In genomic region chrX:6794190-6794589, dm6 we compare ENCODE assay signal across 1 fruit fly cellular context.
TF ChIP-seq lines count a peak whose summit lies in the region.

No protein-coding gene starts in this region.

TF ChIP-seq in whole organism, embryonic, 481 proteins besides CTCF, POLR2A, EP300 and RAD21 (continued from another document and continues in another):
- TF ChIP-seq Max (GFP tag; optimal IDR thresholded peaks at IDR 0.05; lab: Kevin White, UChicago) = peak; percentile 77
- TF ChIP-seq pzg (GFP tag; optimal IDR thresholded peaks at IDR 0.05; lab: Kevin White, UChicago) = peak; percentile 3
- TF ChIP-seq CG8089 (GFP tag; optimal IDR thresholded peaks at IDR 0.05; lab: Kevin White, UChicago) = peak; percentile 67
- no peak for TF ChIP-seq CG1832 (GFP tag; optimal IDR thresholded peaks at IDR 0.05; lab: Kevin White, UChicago)
- peak; percentile 70 for TF ChIP-seq CG18262 (tag; optimal IDR thresholded peaks at IDR 0.05; lab: Kevin White, UChicago)
- peak; percentile 72 for TF ChIP-seq CG12391 (tag; optimal IDR thresholded peaks at IDR 0.05; lab: Kevin White, UChicago)
- TF ChIP-seq stc (GFP tag; IDR thresholded peaks at IDR 0.05; lab: Robert Waterston, UW) = peak; percentile 83
- TF ChIP-seq dan (GFP tag; IDR thresholded peaks at IDR 0.05; lab: Robert Waterston, UW) = 0 out of 2 replicates have a peak, but pooled peaks have one; percentile 30
- peak; percentile 90 for TF ChIP-seq CG5953 (GFP tag; IDR thresholded peaks at IDR 0.05; lab: Robert Waterston, UW)
- TF ChIP-seq pum (GFP tag; optimal IDR thresholded peaks at IDR 0.05; lab: Kevin White, UChicago) = peak; percentile 56
- no peak for TF ChIP-seq Hr39 (optimal IDR thresholded peaks at IDR 0.05; lab: Kevin White, UChicago)
- no peak for TF ChIP-seq Opbp (GFP tag; IDR thresholded peaks at IDR 0.05; lab: Robert Waterston, UW; ENCODE audit: partially characterized antibody)
- TF ChIP-seq CG15601 (tag; optimal IDR thresholded peaks at IDR 0.05; lab: Kevin White, UChicago) = peak; percentile 37
- TF ChIP-seq Sin3A (optimal IDR thresholded peaks at IDR 0.05; lab: Kevin White, UChicago) = no peak
- peak; percentile 67 for TF ChIP-seq CG2875 (GFP tag; optimal IDR thresholded peaks at IDR 0.05; lab: Kevin White, UChicago)
- peak; percentile 53 for TF ChIP-seq psq (GFP tag; optimal IDR thresholded peaks at IDR 0.05; lab: Kevin White, UChicago)
- TF ChIP-seq lov (optimal IDR thresholded peaks at IDR 0.05; lab: Kevin White, UChicago) = no peak
- TF ChIP-seq lov (GFP tag; IDR thresholded peaks at IDR 0.05; lab: Robert Waterston, UW) = peak; percentile 62; the same call in 1 of the 3 replicates
- peak; percentile 82 for TF ChIP-seq CG33213 (GFP tag; optimal IDR thresholded peaks at IDR 0.05; lab: Kevin White, UChicago)
- TF ChIP-seq CG4328 (GFP tag; optimal IDR thresholded peaks at IDR 0.05; lab: Kevin White, UChicago) = no peak
- no peak for TF ChIP-seq knrl (GFP tag; IDR thresholded peaks at IDR 0.05; lab: Robert Waterston, UW; ENCODE audit: partially characterized antibody)
- peak; percentile 77 for TF ChIP-seq onecut (GFP tag; IDR thresholded peaks at IDR 0.05; lab: Robert Waterston, UW)
- peak; percentile 87 for TF ChIP-seq CG16779 (GFP tag; IDR thresholded peaks at IDR 0.05; lab: Robert Waterston, UW)
- TF ChIP-seq Xrp1 (GFP tag; IDR thresholded peaks at IDR 0.05; lab: Robert Waterston, UW) = peak; percentile 84
- peak; percentile 49 for TF ChIP-seq CG10565 (GFP tag; optimal IDR thresholded peaks at IDR 0.05; lab: Kevin White, UChicago)
- TF ChIP-seq kay (GFP tag; optimal IDR thresholded peaks at IDR 0.05; lab: Kevin White, UChicago) = peak; percentile 20
- TF ChIP-seq Elba2 (GFP tag; optimal IDR thresholded peaks at IDR 0.05; lab: Kevin White, UChicago) = no peak
- TF ChIP-seq ewg (GFP tag; optimal IDR thresholded peaks at IDR 0.05; lab: Kevin White, UChicago) = peak; percentile 65
- peak; percentile 83 for TF ChIP-seq Fer3 (tag; optimal IDR thresholded peaks at IDR 0.05; lab: Kevin White, UChicago)
- TF ChIP-seq gce (GFP tag; IDR thresholded peaks at IDR 0.05; lab: Robert Waterston, UW) = peak; percentile 75
- peak; percentile 68 for TF ChIP-seq CG17568 (GFP tag; optimal IDR thresholded peaks at IDR 0.05; lab: Kevin White, UChicago)
- peak; percentile 65; the same call in 1 of the 2 replicates for TF ChIP-seq ham (GFP tag; IDR thresholded peaks at IDR 0.05; lab: Robert Waterston, UW)
- TF ChIP-seq NfI (GFP tag; optimal IDR thresholded peaks at IDR 0.05; lab: Kevin White, UChicago) = peak; percentile 86
- TF ChIP-seq chinmo (GFP tag; IDR thresholded peaks at IDR 0.05; lab: Robert Waterston, UW; ENCODE audit: partially characterized antibody) = no peak
- TF ChIP-seq nmo (GFP tag; optimal IDR thresholded peaks at IDR 0.05; lab: Kevin White, UChicago) = peak; percentile 79
- peak; percentile 47 for TF ChIP-seq CG6765 (GFP tag; optimal IDR thresholded peaks at IDR 0.05; lab: Kevin White, UChicago)
- TF ChIP-seq crp (GFP tag; optimal IDR thresholded peaks at IDR 0.05; lab: Kevin White, UChicago) = peak in 1 of 2 experiments; percentile 36
- no peak for TF ChIP-seq CG15073 (GFP tag; optimal IDR thresholded peaks at IDR 0.05; lab: Kevin White, UChicago)
- TF ChIP-seq CG3995 (GFP tag; optimal IDR thresholded peaks at IDR 0.05; lab: Kevin White, UChicago) = peak; percentile 57
- peak; percentile 51 for TF ChIP-seq Jarid2 (GFP tag; optimal IDR thresholded peaks at IDR 0.05; lab: Kevin White, UChicago)
- TF ChIP-seq CG3726 (GFP tag; IDR thresholded peaks at IDR 0.05; lab: Robert Waterston, UW) = peak; percentile 86
- peak; percentile 61 for TF ChIP-seq shn (GFP tag; optimal IDR thresholded peaks at IDR 0.05; lab: Kevin White, UChicago)
- peak; percentile 70 for TF ChIP-seq Taf1 (GFP tag; IDR thresholded peaks at IDR 0.05; lab: Robert Waterston, UW)
- no peak for TF ChIP-seq kni (GFP tag; optimal IDR thresholded peaks at IDR 0.05; lab: Kevin White, UChicago)
- peak; percentile 83 for TF ChIP-seq CG1233 (GFP tag; optimal IDR thresholded peaks at IDR 0.05; lab: Kevin White, UChicago)
- TF ChIP-seq CG7839 (tag; optimal IDR thresholded peaks at IDR 0.05; lab: Kevin White, UChicago) = peak; percentile 89
- TF ChIP-seq CG15269 (tag; optimal IDR thresholded peaks at IDR 0.05; lab: Kevin White, UChicago) = peak; percentile 91
- TF ChIP-seq repo (GFP tag; optimal IDR thresholded peaks at IDR 0.05; lab: Kevin White, UChicago) = peak; percentile 78
- peak; percentile 76 for TF ChIP-seq Antp (GFP tag; optimal IDR thresholded peaks at IDR 0.05; lab: Kevin White, UChicago)
- TF ChIP-seq CG10321 (GFP tag; IDR thresholded peaks at IDR 0.05; lab: Robert Waterston, UW) = peak; percentile 56
- peak; percentile 53; the same call in 1 of the 3 replicates for TF ChIP-seq CG6175 (GFP tag; IDR thresholded peaks at IDR 0.05; lab: Robert Waterston, UW)
- peak; percentile 87 for TF ChIP-seq CG2678 (tag; optimal IDR thresholded peaks at IDR 0.05; lab: Kevin White, UChicago)
- TF ChIP-seq Dip3 (GFP tag; optimal IDR thresholded peaks at IDR 0.05; lab: Kevin White, UChicago) = peak; percentile 81
- peak; percentile 72 for TF ChIP-seq salm (tag; optimal IDR thresholded peaks at IDR 0.05; lab: Kevin White, UChicago)
- peak; percentile 72 for TF ChIP-seq BtbVII (GFP tag; optimal IDR thresholded peaks at IDR 0.05; lab: Kevin White, UChicago)
- peak; percentile 86 for TF ChIP-seq seq (GFP tag; IDR thresholded peaks at IDR 0.05; lab: Robert Waterston, UW)
- TF ChIP-seq Ets97D (GFP tag; optimal IDR thresholded peaks at IDR 0.05; lab: Kevin White, UChicago) = peak; percentile 56
- TF ChIP-seq Dbx (GFP tag; IDR thresholded peaks at IDR 0.05; lab: Robert Waterston, UW) = peak; percentile 86
- TF ChIP-seq Hey (tag; optimal IDR thresholded peaks at IDR 0.05; lab: Kevin White, UChicago) = peak; percentile 53
- TF ChIP-seq CG13287 (GFP tag; IDR thresholded peaks at IDR 0.05; lab: Robert Waterston, UW; ENCODE audit: partially characterized antibody) = no peak
- TF ChIP-seq CrebB (tag; optimal IDR thresholded peaks at IDR 0.05; lab: Kevin White, UChicago) = peak; percentile 76
- no peak for TF ChIP-seq CG2129 (GFP tag; IDR thresholded peaks at IDR 0.05; lab: Robert Waterston, UW; ENCODE audit: partially characterized antibody)
- TF ChIP-seq bowl (GFP tag; IDR thresholded peaks at IDR 0.05; lab: Robert Waterston, UW) = peak; percentile 66; the same call in 1 of the 2 replicates
- peak; percentile 62 for TF ChIP-seq HmgD (GFP tag; optimal IDR thresholded peaks at IDR 0.05; lab: Kevin White, UChicago)
- peak; percentile 81 for TF ChIP-seq CG11247 (GFP tag; IDR thresholded peaks at IDR 0.05; lab: Robert Waterston, UW)
- TF ChIP-seq lab (GFP tag; optimal IDR thresholded peaks at IDR 0.05; lab: Kevin White, UChicago) = peak; percentile 89
- TF ChIP-seq CG10979 (tag; optimal IDR thresholded peaks at IDR 0.05; lab: Kevin White, UChicago) = peak; percentile 68
- TF ChIP-seq Atf6 (GFP tag; IDR thresholded peaks at IDR 0.05; lab: Robert Waterston, UW) = peak; percentile 85
- TF ChIP-seq Doc3 (GFP tag; IDR thresholded peaks at IDR 0.05; lab: Robert Waterston, UW; ENCODE audit: partially characterized antibody) = no peak
- 0 out of 2 replicates have a peak, but pooled peaks have one; percentile 58 for TF ChIP-seq rib (GFP tag; IDR thresholded peaks at IDR 0.05; lab: Robert Waterston, UW)
- no peak for TF ChIP-seq twi (tag; optimal IDR thresholded peaks at IDR 0.05; lab: Kevin White, UChicago)
- peak; percentile 67 for TF ChIP-seq nau (GFP tag; optimal IDR thresholded peaks at IDR 0.05; lab: Kevin White, UChicago)
- TF ChIP-seq usp (GFP tag; optimal IDR thresholded peaks at IDR 0.05; lab: Kevin White, UChicago) = no peak
- peak; percentile 78 for TF ChIP-seq CG1647 (GFP tag; optimal IDR thresholded peaks at IDR 0.05; lab: Kevin White, UChicago)
- TF ChIP-seq CG17328 (GFP tag; IDR thresholded peaks at IDR 0.05; lab: Robert Waterston, UW) = peak; percentile 88
- TF ChIP-seq CG15479 (GFP tag; optimal IDR thresholded peaks at IDR 0.05; lab: Kevin White, UChicago) = no peak
- peak; percentile 72 for TF ChIP-seq CG18476 (GFP tag; optimal IDR thresholded peaks at IDR 0.05; lab: Kevin White, UChicago)
- no peak for TF ChIP-seq Dp (GFP tag; optimal IDR thresholded peaks at IDR 0.05; lab: Kevin White, UChicago)
- TF ChIP-seq mld (GFP tag; IDR thresholded peaks at IDR 0.05; lab: Robert Waterston, UW; ENCODE audit: partially characterized antibody) = no peak
- peak; percentile 80 for TF ChIP-seq CG10209 (GFP tag; optimal IDR thresholded peaks at IDR 0.05; lab: Kevin White, UChicago)
- peak; percentile 27 for TF ChIP-seq CG2116 (GFP tag; optimal IDR thresholded peaks at IDR 0.05; lab: Kevin White, UChicago)
- TF ChIP-seq ro (GFP tag; IDR thresholded peaks at IDR 0.05; lab: Robert Waterston, UW) = peak; percentile 68
- TF ChIP-seq PHDP (tag; optimal IDR thresholded peaks at IDR 0.05; lab: Kevin White, UChicago) = peak; percentile 84
- TF ChIP-seq gcm (GFP tag; optimal IDR thresholded peaks at IDR 0.05; lab: Kevin White, UChicago) = peak; percentile 54
- peak; percentile 85 for TF ChIP-seq CG2199 (GFP tag; IDR thresholded peaks at IDR 0.05; lab: Robert Waterston, UW)
- TF ChIP-seq MESR4 (GFP tag; optimal IDR thresholded peaks at IDR 0.05; lab: Kevin White, UChicago) = peak; percentile 13
- peak; percentile 59; the same call in 1 of the 2 replicates for TF ChIP-seq sim (GFP tag; IDR thresholded peaks at IDR 0.05; lab: Robert Waterston, UW)
- TF ChIP-seq wor (GFP tag; IDR thresholded peaks at IDR 0.05; lab: Robert Waterston, UW) = peak; percentile 68
- peak; percentile 31 for TF ChIP-seq CG13894 (tag; optimal IDR thresholded peaks at IDR 0.05; lab: Kevin White, UChicago)
- peak; percentile 82 for TF ChIP-seq CG6813 (GFP tag; optimal IDR thresholded peaks at IDR 0.05; lab: Kevin White, UChicago)
- peak; percentile 31 for TF ChIP-seq da (GFP tag; optimal IDR thresholded peaks at IDR 0.05; lab: Kevin White, UChicago)
- no peak for TF ChIP-seq nerfin-2 (GFP tag; IDR thresholded peaks at IDR 0.05; lab: Robert Waterston, UW; ENCODE audit: partially characterized antibody)
- TF ChIP-seq CG14050 (GFP tag; IDR thresholded peaks at IDR 0.05; lab: Robert Waterston, UW) = peak; percentile 87
- TF ChIP-seq Bdp1 (GFP tag; optimal IDR thresholded peaks at IDR 0.05; lab: Kevin White, UChicago) = peak; percentile 55
- peak; percentile 72 for TF ChIP-seq klu (GFP tag; IDR thresholded peaks at IDR 0.05; lab: Robert Waterston, UW)
- TF ChIP-seq Tbp (GFP tag; optimal IDR thresholded peaks at IDR 0.05; lab: Kevin White, UChicago) = no peak
- TF ChIP-seq CG12236 (GFP tag; optimal IDR thresholded peaks at IDR 0.05; lab: Kevin White, UChicago) = peak; percentile 73
- TF ChIP-seq aop (GFP tag; IDR thresholded peaks at IDR 0.05; lab: Robert Waterston, UW) = peak; percentile 55; the same call in 1 of the 2 replicates
- peak; percentile 75 for TF ChIP-seq ATbp (GFP tag; optimal IDR thresholded peaks at IDR 0.05; lab: Kevin White, UChicago)
- TF ChIP-seq CG12155 (GFP tag; optimal IDR thresholded peaks at IDR 0.05; lab: Kevin White, UChicago) = peak; percentile 77
- peak; percentile 20 for TF ChIP-seq CG7987 (GFP tag; optimal IDR thresholded peaks at IDR 0.05; lab: Kevin White, UChicago)
- peak; percentile 78 for TF ChIP-seq E2f1 (GFP tag; IDR thresholded peaks at IDR 0.05; lab: Robert Waterston, UW)
- TF ChIP-seq bigmax (GFP tag; optimal IDR thresholded peaks at IDR 0.05; lab: Kevin White, UChicago) = no peak
- peak; percentile 54; the same call in 1 of the 2 replicates for TF ChIP-seq Lim3 (GFP tag; IDR thresholded peaks at IDR 0.05; lab: Robert Waterston, UW)
- peak; percentile 40 for TF ChIP-seq Sry-δ (GFP tag; optimal IDR thresholded peaks at IDR 0.05; lab: Kevin White, UChicago)
- no peak for TF ChIP-seq hkb (optimal IDR thresholded peaks at IDR 0.05; lab: Kevin White, UChicago)
- peak; percentile 87 for TF ChIP-seq hkb (GFP tag; IDR thresholded peaks at IDR 0.05; lab: Robert Waterston, UW)
- TF ChIP-seq crc (GFP tag; optimal IDR thresholded peaks at IDR 0.05; lab: Kevin White, UChicago) = peak; percentile 75
- TF ChIP-seq Sox100B (GFP tag; optimal IDR thresholded peaks at IDR 0.05; lab: Kevin White, UChicago) = peak; percentile 66
- TF ChIP-seq CG4282 (GFP tag; optimal IDR thresholded peaks at IDR 0.05; lab: Kevin White, UChicago) = peak; percentile 50
- TF ChIP-seq CG17612 (GFP tag; IDR thresholded peaks at IDR 0.05; lab: Robert Waterston, UW) = peak; percentile 72; the same call in 1 of the 2 replicates
- TF ChIP-seq CG15514 (GFP tag; optimal IDR thresholded peaks at IDR 0.05; lab: Kevin White, UChicago) = peak; percentile 72
- peak; percentile 74 for TF ChIP-seq org-1 (GFP tag; optimal IDR thresholded peaks at IDR 0.05; lab: Kevin White, UChicago)
- peak; percentile 91 for TF ChIP-seq ci (GFP tag; IDR thresholded peaks at IDR 0.05; lab: Robert Waterston, UW)
- peak; percentile 71 for TF ChIP-seq CG16815 (GFP tag; optimal IDR thresholded peaks at IDR 0.05; lab: Kevin White, UChicago)
- TF ChIP-seq Meics (GFP tag; optimal IDR thresholded peaks at IDR 0.05; lab: Kevin White, UChicago) = peak; percentile 85
- TF ChIP-seq toy (GFP tag; IDR thresholded peaks at IDR 0.05; lab: Robert Waterston, UW) = no peak
- peak; percentile 9 for TF ChIP-seq sqz (GFP tag; optimal IDR thresholded peaks at IDR 0.05; lab: Kevin White, UChicago)
- peak; percentile 83 for TF ChIP-seq Hsf (GFP tag; optimal IDR thresholded peaks at IDR 0.05; lab: Kevin White, UChicago)
- peak; percentile 83 for TF ChIP-seq Gug (GFP tag; IDR thresholded peaks at IDR 0.05; lab: Robert Waterston, UW)
- TF ChIP-seq CG34224 (GFP tag; IDR thresholded peaks at IDR 0.05; lab: Robert Waterston, UW; ENCODE audit: partially characterized antibody) = no peak
- peak; percentile 60 for TF ChIP-seq scrt (GFP tag; optimal IDR thresholded peaks at IDR 0.05; lab: Kevin White, UChicago)
- peak; percentile 92 for TF ChIP-seq otp (GFP tag; IDR thresholded peaks at IDR 0.05; lab: Robert Waterston, UW)
- no peak for TF ChIP-seq BEAF-32 (GFP tag; optimal IDR thresholded peaks at IDR 0.05; lab: Kevin White, UChicago)
- peak; percentile 54; the same call in 1 of the 2 replicates for TF ChIP-seq CG4404 (GFP tag; IDR thresholded peaks at IDR 0.05; lab: Robert Waterston, UW)
- TF ChIP-seq insv (GFP tag; optimal IDR thresholded peaks at IDR 0.05; lab: Kevin White, UChicago) = no peak
- TF ChIP-seq row (GFP tag; IDR thresholded peaks at IDR 0.05; lab: Robert Waterston, UW) = peak; percentile 84
- peak; percentile 68 for TF ChIP-seq al (GFP tag; IDR thresholded peaks at IDR 0.05; lab: Robert Waterston, UW)
- TF ChIP-seq CG4707 (GFP tag; optimal IDR thresholded peaks at IDR 0.05; lab: Kevin White, UChicago) = peak; percentile 48
- no peak for TF ChIP-seq CG7271 (tag; optimal IDR thresholded peaks at IDR 0.05; lab: Kevin White, UChicago)
